Fruit fly (Drosophila melanogaster) whole organism, larva: ENCODE measurements around the gene Pop2.

Experiments
- noc ChIP-seq: fragments of 200-800 bp; sonication (Bioruptor generic); optimal IDR thresholded peaks from 3 replicates; lab custom pipeline; 2019; ENCODE audit warnings: missing biosample characterization, mild to moderate bottlenecking, missing genetic modification characterization, moderate library complexity

Pop2 gene

dm6 chr3L:11953783-11954182, 48.9 kb downstream of the Pop2 start, which contains the start of gene CG7248:
Gene CG7248, plus strand, starts transcription at chr3L:11954083.
- TF ChIP-seq noc: no peak

dm6 chr3L:11953217-11953616, 49.5 kb downstream of the Pop2 start, which contains the start of gene obst-G:
Gene obst-G, minus strand, starts transcription at chr3L:11953317.
- TF ChIP-seq noc: no peak

- TF ChIP-seq noc: no peak
Measured at dm6 chr3L:11949539-11949938, 53.2 kb downstream of the Pop2 start, which contains the start of gene CG17826. Gene CG17826, plus strand, starts transcription at chr3L:11949839.
